Fruit fly (Drosophila melanogaster) whole organism, embryonic: ENCODE results near the gene galla-2.

Experiments
- Antp ChIP-seq: fragments of 200-800 bp; sonication (Bioruptor generic); optimal IDR thresholded peaks from 3 replicates; lab custom pipeline; 2016; ENCODE audit warnings: missing biosample characterization, missing genetic modification characterization
- Bdp1 ChIP-seq: fragments of 200-800 bp; sonication (Bioruptor generic); optimal IDR thresholded peaks from 3 replicates; lab custom pipeline; 2016; ENCODE audit warnings: missing biosample characterization, missing genetic modification characterization
- CG10147 ChIP-seq: fragments of 200-800 bp; sonication (Bioruptor generic); optimal IDR thresholded peaks from 2 replicates; lab custom pipeline; 2019; ENCODE audit warnings: missing biosample characterization, mild to moderate bottlenecking, missing genetic modification characterization, moderate library complexity
- CG10431 ChIP-seq: fragments of 200-800 bp; sonication (Bioruptor generic); optimal IDR thresholded peaks from 3 replicates; lab custom pipeline; 2018; ENCODE audit warnings: missing biosample characterization, mild to moderate bottlenecking, missing genetic modification characterization
- CG12744 ChIP-seq: fragments of 200-800 bp; sonication (Bioruptor generic); optimal IDR thresholded peaks from 2 replicates; lab custom pipeline; 2016; ENCODE audit warnings: missing biosample characterization, missing genetic modification characterization
- CG13424 ChIP-seq: fragments of 200-800 bp; sonication (Bioruptor generic); optimal IDR thresholded peaks from 2 replicates; lab custom pipeline; 2019; ENCODE audit warnings: missing biosample characterization, mild to moderate bottlenecking, missing genetic modification characterization, moderate library complexity
- CG13894 ChIP-seq: fragments of 200-800 bp; sonication (Bioruptor generic); optimal IDR thresholded peaks from 3 replicates; lab custom pipeline; 2018; ENCODE audit warnings: missing biosample characterization, mild to moderate bottlenecking, missing genetic modification characterization, moderate library complexity
- CG15479 ChIP-seq: fragments of 200-800 bp; sonication (Bioruptor generic); optimal IDR thresholded peaks from 3 replicates; lab custom pipeline; 2019; ENCODE audit warnings: missing biosample characterization, mild to moderate bottlenecking, missing genetic modification characterization, moderate library complexity
- CG17328 ChIP-seq: fragments of 200-800 bp; sonication (Bioruptor generic); IDR thresholded peaks from 2 replicates; pipeline ENCODE4 v1.3.6; 2022; ENCODE audit warnings: missing biosample characterization, missing genetic modification characterization
- CG1792 ChIP-seq: fragments of 200-800 bp; sonication (Bioruptor generic); optimal IDR thresholded peaks from 2 replicates; lab custom pipeline; 2016; ENCODE audit warnings: missing biosample characterization, missing genetic modification characterization
- CG2129 ChIP-seq: fragments of 200-800 bp; sonication (Bioruptor generic); IDR thresholded peaks from 2 replicates; pipeline ENCODE4 v1.3.6; 2022; ENCODE audit warnings: missing biosample characterization, missing genetic modification characterization; ENCODE audit not compliant: partially characterized antibody
- CG2678 ChIP-seq: fragments of 200-800 bp; sonication (Bioruptor generic); optimal IDR thresholded peaks from 3 replicates; lab custom pipeline; 2019; ENCODE audit warnings: missing biosample characterization, mild to moderate bottlenecking, missing genetic modification characterization, moderate library complexity
- CG30020 ChIP-seq: fragments of 200-800 bp; optimal IDR thresholded peaks from 2 replicates; lab custom pipeline; 2019; ENCODE audit warnings: missing biosample characterization, mild to moderate bottlenecking, missing genetic modification characterization, moderate library complexity
- CG31224 ChIP-seq: fragments of 200-800 bp; sonication (Bioruptor generic); IDR thresholded peaks from 2 replicates; pipeline ENCODE4 v1.3.6; 2022; ENCODE audit warnings: missing biosample characterization, missing genetic modification characterization
- CG33213 ChIP-seq: fragments of 200-800 bp; sonication (Bioruptor generic); optimal IDR thresholded peaks from 3 replicates; lab custom pipeline; 2016; ENCODE audit warnings: missing biosample characterization, missing genetic modification characterization
- CG43689 ChIP-seq: fragments of 200-800 bp; sonication (Bioruptor generic); IDR thresholded peaks from 2 replicates; pipeline ENCODE4 v1.3.6; 2022; ENCODE audit warnings: missing biosample characterization, missing genetic modification characterization
- CG4707 ChIP-seq: fragments of 200-800 bp; sonication (Bioruptor generic); optimal IDR thresholded peaks from 2 replicates; lab custom pipeline; 2018; ENCODE audit warnings: missing biosample characterization, mild to moderate bottlenecking, missing genetic modification characterization, moderate library complexity
- CG4820 ChIP-seq: fragments of 200-800 bp; sonication (Bioruptor generic); optimal IDR thresholded peaks from 3 replicates; lab custom pipeline; 2016; ENCODE audit warnings: missing biosample characterization, missing genetic modification characterization
- CG6791 ChIP-seq: fragments of 200-800 bp; sonication (Bioruptor generic); IDR thresholded peaks from 3 replicates; pipeline ENCODE4 v1.3.6; 2022; ENCODE audit warnings: missing biosample characterization, missing genetic modification characterization; ENCODE audit not compliant: partially characterized antibody
- CG8478 ChIP-seq: fragments of >200 bp; optimal IDR thresholded peaks from 2 replicates; lab custom pipeline; 2018
- CG9609 ChIP-seq: fragments of 200-800 bp; sonication (Bioruptor generic); optimal IDR thresholded peaks from 3 replicates; lab custom pipeline; 2016; ENCODE audit warnings: missing biosample characterization, missing genetic modification characterization
- CTCF ChIP-seq: fragments of 200-800 bp; sonication (Bioruptor generic); optimal IDR thresholded peaks from 2 replicates; lab custom pipeline; 2017; ENCODE audit warnings: missing biosample characterization, mild to moderate bottlenecking, missing genetic modification characterization, moderate library complexity
- Chrac-16 ChIP-seq: fragments of 200-800 bp; sonication (Bioruptor generic); optimal IDR thresholded peaks from 3 replicates; lab custom pipeline; 2016; ENCODE audit warnings: missing biosample characterization, missing genetic modification characterization
- Deaf1 ChIP-seq: fragments of 200-800 bp; optimal IDR thresholded peaks from 3 replicates; lab custom pipeline; 2019; ENCODE audit warnings: missing biosample characterization, mild to moderate bottlenecking, missing genetic modification characterization, moderate library complexity
- ERR ChIP-seq: fragments of 200-800 bp; sonication (Bioruptor generic); optimal IDR thresholded peaks from 2 replicates; lab custom pipeline; 2016; ENCODE audit warnings: missing biosample characterization, missing genetic modification characterization
- Elba2 ChIP-seq: fragments of 200-800 bp; sonication (Bioruptor generic); optimal IDR thresholded peaks from 3 replicates; lab custom pipeline; 2016; ENCODE audit warnings: missing biosample characterization, missing genetic modification characterization
- GATAe ChIP-seq: fragments of 200-800 bp; sonication (Bioruptor generic); conservative IDR thresholded peaks from 2 replicates; pipeline ENCODE4 v1.3.6; 2022; ENCODE audit warnings: missing biosample characterization, missing genetic modification characterization
- Gug ChIP-seq: fragments of 200-800 bp; sonication (Bioruptor generic); IDR thresholded peaks from 4 replicates; pipeline ENCODE4 v1.3.6; 2022; ENCODE audit warnings: missing biosample characterization, missing genetic modification characterization
- HHEX ChIP-seq: fragments of 200-800 bp; sonication (Bioruptor generic); optimal IDR thresholded peaks from 3 replicates; lab custom pipeline; 2017; ENCODE audit warnings: missing biosample characterization, mild to moderate bottlenecking, missing genetic modification characterization, missing genetic modification reagents
- HLH4C ChIP-seq: fragments of 200-800 bp; sonication (Bioruptor generic); IDR thresholded peaks from 3 replicates; pipeline ENCODE4 v1.3.6; 2022; ENCODE audit warnings: missing biosample characterization, missing genetic modification characterization; ENCODE audit not compliant: partially characterized antibody
- HmgD ChIP-seq: fragments of 200-800 bp; sonication (Bioruptor generic); optimal IDR thresholded peaks from 3 replicates; lab custom pipeline; 2016; ENCODE audit warnings: missing biosample characterization, missing genetic modification characterization
- Jarid2 ChIP-seq: fragments of 200-800 bp; sonication (Bioruptor generic); optimal IDR thresholded peaks from 3 replicates; lab custom pipeline; 2017; ENCODE audit warnings: mild to moderate bottlenecking, missing biosample characterization, missing genetic modification reagents, missing genetic modification characterization
- MESR4 ChIP-seq: fragments of 200-800 bp; sonication (Bioruptor generic); optimal IDR thresholded peaks from 2 replicates; lab custom pipeline; 2018; ENCODE audit warnings: missing biosample characterization, mild to moderate bottlenecking, missing genetic modification characterization, moderate library complexity
- Max ChIP-seq: fragments of 200-800 bp; sonication (Bioruptor generic); optimal IDR thresholded peaks from 2 replicates; lab custom pipeline; 2016; ENCODE audit warnings: missing biosample characterization, mild to moderate bottlenecking, missing genetic modification characterization
- Poxn ChIP-seq: fragments of 200-800 bp; sonication (Bioruptor generic); IDR thresholded peaks from 2 replicates; pipeline ENCODE4 v1.3.6; 2022; ENCODE audit warnings: missing biosample characterization, missing genetic modification characterization
- Rx ChIP-seq: fragments of 200-800 bp; sonication (Bioruptor generic); IDR thresholded peaks from 2 replicates; pipeline ENCODE4 v1.3.6; 2022; ENCODE audit warnings: missing biosample characterization, missing genetic modification characterization
- Scr ChIP-seq: fragments of 200-800 bp; sonication (Bioruptor generic); IDR thresholded peaks from 2 replicates; pipeline ENCODE4 v1.3.6; 2022; ENCODE audit warnings: missing biosample characterization, missing genetic modification characterization; ENCODE audit not compliant: partially characterized antibody
- ase ChIP-seq: fragments of 200-800 bp; sonication (Bioruptor generic); IDR thresholded peaks from 3 replicates; pipeline ENCODE4 v1.3.6; 2022; ENCODE audit warnings: missing biosample characterization, missing genetic modification characterization
- ato ChIP-seq: fragments of 200-800 bp; sonication (Bioruptor generic); IDR thresholded peaks from 2 replicates; pipeline ENCODE4 v1.3.6; 2022; ENCODE audit warnings: missing biosample characterization, missing genetic modification characterization; ENCODE audit not compliant: partially characterized antibody
- az2 ChIP-seq: fragments of 200-800 bp; sonication (Bioruptor generic); optimal IDR thresholded peaks from 3 replicates; lab custom pipeline; 2016; ENCODE audit warnings: missing biosample characterization, missing genetic modification characterization
- bsh ChIP-seq, 2 experiments: fragments of 200-800 bp; sonication (Bioruptor generic); optimal IDR thresholded peaks; 2 replicates each; lab custom pipeline; 2017 to 2018; ENCODE audit warnings: mild to moderate bottlenecking in 2 of 2, missing biosample characterization in 2 of 2, missing genetic modification characterization in 2 of 2, moderate library complexity in 1 of 2
- dati ChIP-seq: fragments of 200-800 bp; sonication (Bioruptor generic); IDR thresholded peaks from 2 replicates; pipeline ENCODE4 v1.3.6; 2022; ENCODE audit warnings: missing biosample characterization, missing genetic modification characterization
- en ChIP-seq: fragments of 200-800 bp; sonication (Bioruptor generic); optimal IDR thresholded peaks from 2 replicates; lab custom pipeline; 2016; ENCODE audit warnings: missing biosample characterization, missing genetic modification characterization
- gce ChIP-seq: fragments of 200-800 bp; sonication (Bioruptor generic); IDR thresholded peaks from 3 replicates; pipeline ENCODE4 v1.3.6; 2022; ENCODE audit warnings: missing biosample characterization, missing genetic modification characterization
- gcm ChIP-seq: fragments of 200-800 bp; sonication (Bioruptor generic); optimal IDR thresholded peaks from 2 replicates; lab custom pipeline; 2019; ENCODE audit warnings: missing biosample characterization, mild to moderate bottlenecking, missing genetic modification characterization, moderate library complexity
- her ChIP-seq: fragments of 200-800 bp; sonication (Bioruptor generic); optimal IDR thresholded peaks from 2 replicates; lab custom pipeline; 2016; ENCODE audit warnings: missing biosample characterization, missing genetic modification characterization
- lola ChIP-seq, 3 experiments: fragments of >200 bp in 2 of 3; fragments of 200-800 bp in 1 of 3; sonication (Bioruptor generic) in 1 of 3; optimal IDR thresholded peaks; 2 replicates each; lab custom pipeline; 2017 to 2019; ENCODE audit warnings: missing biosample characterization in 3 of 3, missing genetic modification characterization in 3 of 3, mild to moderate bottlenecking in 1 of 3, moderate library complexity in 1 of 3
- pnt ChIP-seq: fragments of 200-800 bp; sonication (Bioruptor generic); optimal IDR thresholded peaks from 3 replicates; lab custom pipeline; 2016; ENCODE audit warnings: missing biosample characterization, missing genetic modification characterization
- seq ChIP-seq: fragments of 200-800 bp; sonication (Bioruptor generic); IDR thresholded peaks from 2 replicates; pipeline ENCODE4 v1.3.6; 2022; ENCODE audit warnings: missing biosample characterization, missing genetic modification characterization
- sima ChIP-seq: fragments of 200-800 bp; sonication (Bioruptor generic); optimal IDR thresholded peaks from 2 replicates; lab custom pipeline; 2016; ENCODE audit warnings: missing biosample characterization, missing genetic modification characterization
- sug ChIP-seq: fragments of 200-800 bp; optimal IDR thresholded peaks from 2 replicates; lab custom pipeline; 2019; ENCODE audit warnings: missing biosample characterization, mild to moderate bottlenecking, missing genetic modification characterization, moderate library complexity

Gene galla-2

DNA sequence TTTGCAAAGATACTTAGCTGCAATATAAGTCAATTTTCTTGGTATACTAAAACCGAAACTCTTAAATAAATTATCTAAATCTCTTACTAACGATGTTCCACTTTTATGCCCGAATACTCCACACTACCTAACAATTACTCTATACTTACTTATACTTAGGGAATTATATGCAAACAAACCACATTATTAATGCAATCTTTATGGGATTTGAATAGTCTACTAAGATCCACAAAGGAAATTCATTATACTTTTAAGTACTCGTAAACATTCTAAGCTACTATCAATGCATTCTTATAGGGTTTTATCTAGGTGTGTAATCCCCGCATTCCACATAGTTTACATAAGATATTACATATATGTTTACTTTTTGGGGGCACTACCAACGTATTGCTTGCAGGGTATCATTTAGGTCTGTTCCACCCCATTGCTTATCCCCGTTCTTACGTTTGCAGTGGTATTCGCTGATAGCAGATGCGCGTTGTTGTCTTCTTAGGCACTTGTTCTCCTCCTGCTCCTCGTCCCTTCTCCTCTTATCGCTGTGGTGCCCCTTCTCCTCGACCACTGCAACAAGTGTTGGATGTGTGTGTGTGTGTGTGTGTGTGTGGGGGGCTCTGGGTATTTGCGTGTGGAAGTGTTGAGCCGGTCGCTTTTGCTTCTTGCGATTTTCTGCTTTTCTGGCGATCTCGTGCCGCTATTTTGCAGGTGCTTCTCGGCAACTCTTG, 15.0 kb downstream of the galla-2 start (continued):
- TF ChIP-seq CG12744 (GFP tag; lab: Kevin White, UChicago): no peak
- no peak for TF ChIP-seq HHEX (GFP tag; lab: Kevin White, UChicago)
- TF ChIP-seq HmgD (GFP tag; lab: Kevin White, UChicago): no peak
- TF ChIP-seq her (GFP tag; lab: Kevin White, UChicago): no peak
- TF ChIP-seq CG2678 (tag; lab: Kevin White, UChicago): peak; percentile 22
- TF ChIP-seq Rx: no peak
- no peak for TF ChIP-seq Poxn (GFP tag; lab: Robert Waterston, UW)
- TF ChIP-seq en (GFP tag; lab: Kevin White, UChicago): no peak
- peak; percentile 10 for TF ChIP-seq CG4707
- no peak for TF ChIP-seq ERR
- TF ChIP-seq gcm (GFP tag; lab: Kevin White, UChicago): no peak
- TF ChIP-seq seq: no peak
- TF ChIP-seq CG17328 (GFP tag; lab: Robert Waterston, UW): no peak
- no peak for TF ChIP-seq Scr (GFP tag; lab: Robert Waterston, UW)
- TF ChIP-seq sima: no peak
- TF ChIP-seq CG10431 (GFP tag; lab: Kevin White, UChicago): peak; percentile 8
- TF ChIP-seq CG6791 (GFP tag; lab: Robert Waterston, UW): no peak
- TF ChIP-seq Gug (GFP tag; lab: Robert Waterston, UW): no peak
- TF ChIP-seq GATAe (GFP tag; lab: Robert Waterston, UW): peak; percentile 47; the same call in 1 of the 2 replicates
- no peak for TF ChIP-seq az2 (GFP tag; lab: Kevin White, UChicago)

dm6 chr3L:10898256-10898735, 15.6 kb downstream of the galla-2 start:
- TF ChIP-seq Bdp1 (no peak), sug (tag; lab: Kevin White, UChicago) (peak; percentile 23), CG9609 (no peak), CG30020 (tag; lab: Kevin White, UChicago) (no peak), Jarid2 (GFP tag; lab: Kevin White, UChicago) (no peak), CG15479 (GFP tag; lab: Kevin White, UChicago) (no peak), CG4820 (no peak), CG1792 (GFP tag; lab: Kevin White, UChicago) (no peak), MESR4 (GFP tag; lab: Kevin White, UChicago) (no peak), CG2129 (GFP tag; lab: Robert Waterston, UW) (no peak), dati (GFP tag; lab: Robert Waterston, UW) (no peak), Max (no peak), lola (GFP tag; optimal IDR thresholded peaks at IDR 0.05; lab: Kevin White, UChicago) (no peak), CG10147 (GFP tag; lab: Kevin White, UChicago) (peak; percentile 20), Antp (GFP tag; lab: Kevin White, UChicago) (no peak), pnt (GFP tag; lab: Kevin White, UChicago) (no peak), gce (GFP tag; lab: Robert Waterston, UW) (no peak), ato (GFP tag; lab: Robert Waterston, UW) (no peak), CG8478 (lab: Kevin White, UChicago) (peak; percentile 83), CTCF (GFP tag; lab: Kevin White, UChicago) (no peak), HLH4C (no peak), Deaf1 (tag; lab: Kevin White, UChicago) (peak; percentile 89), Chrac-16 (GFP tag; lab: Kevin White, UChicago) (no peak), CG13894 (tag; lab: Kevin White, UChicago) (no peak), CG33213 (GFP tag; lab: Kevin White, UChicago) (no peak), bsh (GFP tag; optimal IDR thresholded peaks at IDR 0.05; lab: Kevin White, UChicago) (no peak), ase (GFP tag; lab: Robert Waterston, UW) (no peak), Elba2 (GFP tag; lab: Kevin White, UChicago) (no peak), CG13424 (tag; lab: Kevin White, UChicago) (no peak), CG31224 (no peak), CG43689 (GFP tag; lab: Robert Waterston, UW) (no peak)
